Worm (Caenorhabditis elegans): ENCODE results near the gene F58B4.6.
A peak's percentile ranks its signal among the peaks of the same experiment; 100 is the strongest.

F58B4.6 gene

ce11 chrV:10965501-10965900 lies 40.7 kb downstream of the F58B4.6 start, which contains the start of the genes ctf-4 and eef-1G:
Gene ctf-4, minus strand, starts transcription at chrV:10965539.
Gene eef-1G, plus strand, starts transcription at chrV:10965719.
- no peak for TF ChIP-seq ztf-11 (tag; optimal IDR thresholded peaks at IDR 0.05)
- no peak for TF ChIP-seq nhr-23 (tag; optimal IDR thresholded peaks at IDR 0.05)
- peak; percentile 99 for TF ChIP-seq sma-9 (GFP tag; optimal IDR thresholded peaks at IDR 0.05)
- TF ChIP-seq sma-9 (tag; optimal IDR thresholded peaks at IDR 0.05) = no peak
- TF ChIP-seq elt-1 (tag; optimal IDR thresholded peaks at IDR 0.05) = no peak
- TF ChIP-seq blmp-1 (tag; optimal IDR thresholded peaks at IDR 0.05; ENCODE audit: insufficient read depth) = peak; percentile 71
- TF ChIP-seq ceh-16 (tag; optimal IDR thresholded peaks at IDR 0.05) = peak; percentile 31
- TF ChIP-seq nhr-11 (tag; optimal IDR thresholded peaks at IDR 0.05) = no peak
- TF ChIP-seq unc-55 (GFP tag; optimal IDR thresholded peaks at IDR 0.05) = peak; percentile 99
- no peak for TF ChIP-seq dmd-4 (tag; optimal IDR thresholded peaks at IDR 0.05)
- peak; percentile 88 for TF ChIP-seq snpc-4 (tag; optimal IDR thresholded peaks at IDR 0.05)
- peak; percentile 94 for TF ChIP-seq lin-11 (tag; optimal IDR thresholded peaks at IDR 0.05)
- TF ChIP-seq fos-1 (tag; optimal IDR thresholded peaks at IDR 0.05) = peak; percentile 99
- no peak for TF ChIP-seq peb-1 (tag; optimal IDR thresholded peaks at IDR 0.05)
- no peak for TF ChIP-seq unc-39 (tag; optimal IDR thresholded peaks at IDR 0.05)
- TF ChIP-seq skn-1 (tag; optimal IDR thresholded peaks at IDR 0.05) = peak; percentile 86
- no peak for TF ChIP-seq nhr-12 (tag; optimal IDR thresholded peaks at IDR 0.05)
- TF ChIP-seq nhr-10 (tag; optimal IDR thresholded peaks at IDR 0.05) = peak; percentile 61
- TF ChIP-seq nhr-77 (tag; optimal IDR thresholded peaks at IDR 0.05) = peak; percentile 57
- peak; percentile 76 for TF ChIP-seq Y55F3AM.14 (GFP tag; optimal IDR thresholded peaks at IDR 0.05)
- TF ChIP-seq nhr-25 (tag; optimal IDR thresholded peaks at IDR 0.05) = peak; percentile 98
- TF ChIP-seq elt-3 (tag; optimal IDR thresholded peaks at IDR 0.05) = no peak
- peak; percentile 51 for TF ChIP-seq ama-1 (optimal IDR thresholded peaks at IDR 0.05)
- peak in 1 of 2 experiments; percentile 60 for TF ChIP-seq mdl-1 (tag; optimal IDR thresholded peaks at IDR 0.05)
- no peak for TF ChIP-seq ztf-1 (GFP tag; conservative IDR thresholded peaks at IDR 0.05)
- peak; percentile 87 for TF ChIP-seq zag-1 (tag; optimal IDR thresholded peaks at IDR 0.05)
- TF ChIP-seq mab-5 (tag; optimal IDR thresholded peaks at IDR 0.05) = peak; percentile 85
- no peak for TF ChIP-seq mbf-1 (tag; optimal IDR thresholded peaks at IDR 0.05)
- peak; percentile 99 for TF ChIP-seq C34F6.9 (tag; optimal IDR thresholded peaks at IDR 0.05)
- TF ChIP-seq alr-1 (tag; optimal IDR thresholded peaks at IDR 0.05) = no peak
- TF ChIP-seq lsy-2 (tag; optimal IDR thresholded peaks at IDR 0.05) = peak; percentile 83 to 96
- TF ChIP-seq unc-62 (GFP tag; optimal IDR thresholded peaks at IDR 0.05) = peak; percentile 12
- peak; percentile 99 for TF ChIP-seq nhr-129 (tag; optimal IDR thresholded peaks at IDR 0.05)
- TF ChIP-seq ceh-82 (tag; optimal IDR thresholded peaks at IDR 0.05) = peak; percentile 75
- TF ChIP-seq egl-27 (tag; optimal IDR thresholded peaks at IDR 0.05) = peak; percentile 82
- peak; percentile 95 for TF ChIP-seq nhr-6 (tag; optimal IDR thresholded peaks at IDR 0.05)
- TF ChIP-seq F13H6.1 (tag; optimal IDR thresholded peaks at IDR 0.05) = peak; percentile 96
- peak; percentile 93 for TF ChIP-seq ztf-4 (tag; optimal IDR thresholded peaks at IDR 0.05)
- peak; percentile 98 for TF ChIP-seq crh-2 (tag; optimal IDR thresholded peaks at IDR 0.05)
- TF ChIP-seq R02D3.7 (tag; optimal IDR thresholded peaks at IDR 0.05) = peak; percentile 58
- TF ChIP-seq lin-39 (tag; optimal IDR thresholded peaks at IDR 0.05) = peak; percentile 36
- peak; percentile 97 for TF ChIP-seq sem-4 (tag; optimal IDR thresholded peaks at IDR 0.05)
- peak; percentile 71 for TF ChIP-seq ZK546.5 (tag; optimal IDR thresholded peaks at IDR 0.05)
- peak; percentile 97 for TF ChIP-seq gmeb-1 (tag; optimal IDR thresholded peaks at IDR 0.05)
- TF ChIP-seq aly-2 (tag; optimal IDR thresholded peaks at IDR 0.05) = no peak
- peak; percentile 97 for TF ChIP-seq sma-3 (GFP tag; optimal IDR thresholded peaks at IDR 0.05)
- TF ChIP-seq nhr-21 (tag; optimal IDR thresholded peaks at IDR 0.05) = peak; percentile 98
- peak; percentile 96 for TF ChIP-seq lin-13 (GFP tag; optimal IDR thresholded peaks at IDR 0.05)
- no peak for TF ChIP-seq nhr-237 (tag; optimal IDR thresholded peaks at IDR 0.05)

All from whole organism, L2 larva.